Fruit fly (Drosophila melanogaster): Measurements from ENCODE around the gene CG8132.

CG8132 gene

DNA sequence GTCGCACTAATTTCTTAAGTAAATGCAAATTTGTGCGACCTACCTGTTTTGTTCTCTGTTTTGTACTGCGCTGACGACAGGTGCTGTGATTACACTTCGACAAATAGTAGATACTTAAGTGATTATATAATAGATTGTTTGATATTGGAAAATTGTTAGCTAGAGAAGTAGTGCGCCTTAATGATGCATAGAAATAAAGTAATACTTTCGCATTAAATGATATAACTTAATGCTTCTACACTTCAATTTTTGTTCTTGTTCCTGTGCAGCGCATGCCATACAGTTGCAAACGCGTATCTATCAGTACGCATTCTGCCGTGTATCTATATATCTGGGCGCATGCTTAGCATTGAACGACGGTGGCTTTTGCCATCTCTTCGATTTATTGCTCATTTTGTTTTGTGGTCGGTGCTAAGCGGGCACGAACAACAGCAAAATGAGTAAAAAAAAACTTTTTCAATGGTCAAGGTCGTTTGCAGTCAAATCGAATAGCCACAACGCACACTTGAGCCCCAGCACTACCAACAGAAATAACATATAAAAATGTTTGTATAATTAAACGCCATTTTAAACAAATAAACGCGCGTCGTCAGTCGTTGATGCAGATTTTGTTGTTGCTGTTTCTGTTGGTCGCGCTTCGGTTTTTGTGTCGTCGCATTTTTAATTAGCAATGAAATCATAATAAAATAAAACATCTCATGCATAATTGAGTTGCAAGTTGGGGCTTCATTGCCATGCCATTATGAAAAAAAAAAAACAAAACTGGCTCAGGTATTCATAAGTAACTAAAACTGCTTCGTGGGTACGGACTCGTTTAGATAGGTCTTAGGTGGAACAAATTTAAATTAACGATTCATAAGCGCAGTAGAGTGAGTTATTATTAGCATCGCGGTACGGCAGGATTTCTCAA lies 29.3 kb downstream of the CG8132 start (continued):
- TF ChIP-seq Hey (tag; optimal IDR thresholded peaks at IDR 0.05) = no peak
- TF ChIP-seq MTF-1 (GFP tag; optimal IDR thresholded peaks at IDR 0.05; ENCODE audit: borderline replicate concordance) = no peak
- TF ChIP-seq maf-S (GFP tag; optimal IDR thresholded peaks at IDR 0.05) = no peak
- no peak for TF ChIP-seq dimm (GFP tag; IDR thresholded peaks at IDR 0.05)
- TF ChIP-seq CG14710 (tag; optimal IDR thresholded peaks at IDR 0.05) = no peak
- no peak; the same call in 1 of the 2 replicates for TF ChIP-seq chm (GFP tag; IDR thresholded peaks at IDR 0.05)
- no peak for TF ChIP-seq fu2 (GFP tag; optimal IDR thresholded peaks at IDR 0.05)
- TF ChIP-seq Dip2 (GFP tag; IDR thresholded peaks at IDR 0.05) = no peak
- peak in 1 of 2 experiments; percentile 95 for TF ChIP-seq Pdp1 (GFP tag; optimal IDR thresholded peaks at IDR 0.05)
- TF ChIP-seq CG1603 (tag; optimal IDR thresholded peaks at IDR 0.05) = peak; percentile 24
- no peak for TF ChIP-seq CG30020 (tag; optimal IDR thresholded peaks at IDR 0.05)
- TF ChIP-seq sens-2 (GFP tag; IDR thresholded peaks at IDR 0.05) = no peak
- no peak for TF ChIP-seq Asciz (GFP tag; optimal IDR thresholded peaks at IDR 0.05)
- TF ChIP-seq Scr (GFP tag; IDR thresholded peaks at IDR 0.05; ENCODE audit: partially characterized antibody) = no peak
- TF ChIP-seq CG13775 (GFP tag; optimal IDR thresholded peaks at IDR 0.05) = no peak
- no peak for TF ChIP-seq CG7271 (tag; optimal IDR thresholded peaks at IDR 0.05)
- TF ChIP-seq CG18599 (GFP tag; optimal IDR thresholded peaks at IDR 0.05) = peak; percentile 50
- no peak for TF ChIP-seq CG12155 (GFP tag; optimal IDR thresholded peaks at IDR 0.05)
- TF ChIP-seq CG32532 (GFP tag; IDR thresholded peaks at IDR 0.05) = peak; percentile 56; the same call in 1 of the 2 replicates
- TF ChIP-seq tna (GFP tag; IDR thresholded peaks at IDR 0.05; ENCODE audit: partially characterized antibody) = no peak
- TF ChIP-seq CG13287 (GFP tag; IDR thresholded peaks at IDR 0.05; ENCODE audit: partially characterized antibody) = no peak
- TF ChIP-seq CG6254 (GFP tag; optimal IDR thresholded peaks at IDR 0.05) = no peak
- no peak for TF ChIP-seq wek (GFP tag; optimal IDR thresholded peaks at IDR 0.05)
- no peak for TF ChIP-seq Aef1 (GFP tag; IDR thresholded peaks at IDR 0.05)
- no peak for TF ChIP-seq amos (GFP tag; IDR thresholded peaks at IDR 0.05; ENCODE audit: partially characterized antibody)
- no peak for TF ChIP-seq gsb-n (tag; optimal IDR thresholded peaks at IDR 0.05)
- TF ChIP-seq aop (GFP tag; IDR thresholded peaks at IDR 0.05) = no peak
- TF ChIP-seq CG4854 (GFP tag; optimal IDR thresholded peaks at IDR 0.05) = no peak
- no peak for TF ChIP-seq hb (GFP tag; IDR thresholded peaks at IDR 0.05; ENCODE audit: partially characterized antibody)
- TF ChIP-seq Mad (GFP tag; optimal IDR thresholded peaks at IDR 0.05) = no peak
- no peak for TF ChIP-seq Dip3 (GFP tag; optimal IDR thresholded peaks at IDR 0.05)
- TF ChIP-seq Fer3 (tag; optimal IDR thresholded peaks at IDR 0.05) = peak; percentile 40
- TF ChIP-seq btn (GFP tag; optimal IDR thresholded peaks at IDR 0.05) = no peak
- TF ChIP-seq toy (GFP tag; IDR thresholded peaks at IDR 0.05) = no peak
- no peak for TF ChIP-seq CG8281 (tag; optimal IDR thresholded peaks at IDR 0.05)
- TF ChIP-seq Atf-2 (GFP tag; optimal IDR thresholded peaks at IDR 0.05) = peak; percentile 6
- TF ChIP-seq CG7357 (GFP tag; IDR thresholded peaks at IDR 0.05) = no peak
- TF ChIP-seq CG31388 (GFP tag; optimal IDR thresholded peaks at IDR 0.05) = no peak
- TF ChIP-seq grau (tag; optimal IDR thresholded peaks at IDR 0.05) = peak; percentile 60
- TF ChIP-seq slp2 (GFP tag; optimal IDR thresholded peaks at IDR 0.05) = no peak
- no peak for TF ChIP-seq oc (tag; optimal IDR thresholded peaks at IDR 0.05)
- no peak for TF ChIP-seq ato (GFP tag; IDR thresholded peaks at IDR 0.05; ENCODE audit: partially characterized antibody)
- TF ChIP-seq MESR4 (GFP tag; optimal IDR thresholded peaks at IDR 0.05) = no peak
- no peak for TF ChIP-seq CG12744 (GFP tag; optimal IDR thresholded peaks at IDR 0.05)
- TF ChIP-seq CG9437 (GFP tag; optimal IDR thresholded peaks at IDR 0.05) = no peak
- no peak for TF ChIP-seq Hr78 (GFP tag; optimal IDR thresholded peaks at IDR 0.05)
- TF ChIP-seq CG6272 (GFP tag; IDR thresholded peaks at IDR 0.05) = no peak
- no peak for TF ChIP-seq CG10366 (GFP tag; IDR thresholded peaks at IDR 0.05)
